Worm (Caenorhabditis elegans) whole organism, L1 larva: ENCODE results near the gene mop-25.1.

Experiments used
- elt-3 ChIP-seq, 6 experiments: fragments of 150-350 bp in 1 of 6; sonication (generic microtip); optimal IDR thresholded peaks; 2 replicates each; lab custom pipeline; 2017 to 2018; ENCODE audit warnings: missing biosample characterization in 6 of 6, missing genetic modification characterization in 6 of 6, inconsistent platforms in 1 of 6
- fos-1 ChIP-seq: fragments of 150-350 bp; optimal IDR thresholded peaks from 2 replicates; lab custom pipeline; 2014; ENCODE audit warnings: missing biosample characterization, missing genetic modification characterization
- nhr-19 ChIP-seq: fragments of 200-800 bp; sonication (Bioruptor generic); conservative IDR thresholded peaks from 2 replicates; pipeline ENCODE4 v1.3.6; 2022; ENCODE audit warnings: missing genetic modification characterization, missing compliant biosample characterization
- xbp-1 ChIP-seq: sonication (generic microtip); optimal IDR thresholded peaks from 2 replicates; lab custom pipeline; 2016; ENCODE audit warnings: missing genetic modification characterization, missing compliant biosample characterization
- zag-1 ChIP-seq: fragments of 150-350 bp; optimal IDR thresholded peaks from 2 replicates; lab custom pipeline; 2014; ENCODE audit warnings: missing biosample characterization, missing genetic modification characterization

DNA sequence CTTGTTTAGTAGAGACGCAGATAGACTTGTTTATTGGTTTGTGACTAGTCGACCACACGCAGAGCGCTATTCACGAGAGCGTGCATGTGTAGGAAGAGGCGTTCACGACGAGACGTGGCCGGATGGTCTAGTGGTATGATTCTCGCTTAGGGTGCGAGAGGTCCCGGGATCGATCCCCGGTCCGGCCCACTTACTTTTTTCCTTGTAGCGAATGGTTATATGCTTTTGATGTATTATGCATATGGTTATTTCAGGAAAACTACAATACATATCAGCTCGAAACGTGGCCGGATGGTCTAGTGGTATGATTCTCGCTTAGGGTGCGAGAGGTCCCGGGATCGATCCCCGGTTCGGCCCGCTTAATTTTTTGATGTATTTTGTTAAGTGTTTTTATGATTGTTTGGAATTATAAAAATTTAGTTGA lies 42.0 kb upstream of the mop-25.1 start:
- peak in 2 of 6 experiments; percentile 25 to 73 for TF ChIP-seq elt-3 (tag; optimal IDR thresholded peaks at IDR 0.05; lab: Kevin White, UChicago)
- TF ChIP-seq zag-1 (tag; lab: Kevin White, UChicago), result no peak
- TF ChIP-seq fos-1 (tag; lab: Kevin White, UChicago), result peak; percentile 52
- TF ChIP-seq nhr-19 (GFP tag; lab: Robert Waterston, UW), result peak; percentile 81
- TF ChIP-seq xbp-1, result peak; percentile 74
